Fruit fly (Drosophila melanogaster) whole organism, embryonic: ENCODE measurements around the gene CG7556.

ENCODE experiments used
- Atf-2 ChIP-seq: fragments of 200-800 bp; sonication (Bioruptor generic); optimal IDR thresholded peaks from 2 replicates; lab custom pipeline; 2016; ENCODE audit warnings: missing biosample characterization, missing genetic modification characterization
- CG11085 ChIP-seq: fragments of 200-800 bp; sonication (Bioruptor generic); IDR thresholded peaks from 2 replicates; pipeline ENCODE4 v1.3.6; 2022; ENCODE audit warnings: missing biosample characterization, missing genetic modification characterization
- CG11247 ChIP-seq: fragments of 200-800 bp; sonication (Bioruptor generic); IDR thresholded peaks from 2 replicates; pipeline ENCODE4 v1.3.6; 2022; ENCODE audit warnings: missing biosample characterization, missing genetic modification characterization
- CG12155 ChIP-seq: fragments of 200-800 bp; sonication (Bioruptor generic); optimal IDR thresholded peaks from 3 replicates; lab custom pipeline; 2016; ENCODE audit warnings: missing biosample characterization, missing genetic modification characterization
- CG14860 ChIP-seq: fragments of 200-800 bp; sonication (Bioruptor generic); IDR thresholded peaks from 3 replicates; pipeline ENCODE4 v1.3.6; 2022; ENCODE audit warnings: missing biosample characterization, missing genetic modification characterization; ENCODE audit not compliant: partially characterized antibody
- CG15269 ChIP-seq: fragments of 200-800 bp; sonication (Bioruptor generic); optimal IDR thresholded peaks from 2 replicates; lab custom pipeline; 2018; ENCODE audit warnings: missing biosample characterization, mild to moderate bottlenecking, missing genetic modification characterization, moderate library complexity
- CG17359 ChIP-seq: fragments of 200-800 bp; sonication (Bioruptor generic); optimal IDR thresholded peaks from 3 replicates; lab custom pipeline; 2018; ENCODE audit warnings: missing biosample characterization, mild to moderate bottlenecking, missing genetic modification characterization, moderate library complexity
- CG17385 ChIP-seq: fragments of 200-800 bp; sonication (Bioruptor generic); optimal IDR thresholded peaks from 3 replicates; lab custom pipeline; 2018; ENCODE audit warnings: missing biosample characterization, mild to moderate bottlenecking, missing genetic modification characterization
- CG17612 ChIP-seq: fragments of 200-800 bp; sonication (Bioruptor generic); IDR thresholded peaks from 2 replicates; pipeline ENCODE4 v1.3.6; 2022; ENCODE audit warnings: missing biosample characterization, missing genetic modification characterization
- CG18764 ChIP-seq: fragments of 200-800 bp; sonication (Bioruptor generic); optimal IDR thresholded peaks from 3 replicates; lab custom pipeline; 2016; ENCODE audit warnings: missing biosample characterization, missing genetic modification characterization
- CG2116 ChIP-seq: fragments of 200-800 bp; sonication (Bioruptor generic); optimal IDR thresholded peaks from 3 replicates; lab custom pipeline; 2018; ENCODE audit warnings: missing biosample characterization, mild to moderate bottlenecking, missing genetic modification characterization
- CG2712 ChIP-seq: fragments of 200-800 bp; optimal IDR thresholded peaks from 3 replicates; lab custom pipeline; 2019; ENCODE audit warnings: missing biosample characterization, mild to moderate bottlenecking, missing genetic modification characterization, moderate library complexity
- CG3065 ChIP-seq: fragments of 200-800 bp; sonication (Bioruptor generic); optimal IDR thresholded peaks from 2 replicates; lab custom pipeline; 2016; ENCODE audit warnings: missing biosample characterization, missing genetic modification characterization
- CG33557 ChIP-seq: fragments of 200-800 bp; sonication (Bioruptor generic); optimal IDR thresholded peaks from 2 replicates; lab custom pipeline; 2019; ENCODE audit warnings: missing biosample characterization, mild to moderate bottlenecking, missing genetic modification characterization, moderate library complexity
- CG6689 ChIP-seq: fragments of 200-800 bp; sonication (Bioruptor generic); IDR thresholded peaks from 2 replicates; pipeline ENCODE4 v1.3.6; 2022; ENCODE audit warnings: missing biosample characterization, missing genetic modification characterization
- CG6791 ChIP-seq: fragments of 200-800 bp; sonication (Bioruptor generic); IDR thresholded peaks from 3 replicates; pipeline ENCODE4 v1.3.6; 2022; ENCODE audit warnings: missing biosample characterization, missing genetic modification characterization; ENCODE audit not compliant: partially characterized antibody
- CG7928 ChIP-seq: fragments of 200-800 bp; sonication (Bioruptor generic); optimal IDR thresholded peaks from 2 replicates; lab custom pipeline; 2017; ENCODE audit warnings: missing biosample characterization, mild to moderate bottlenecking, missing genetic modification characterization
- CG8089 ChIP-seq: fragments of 200-800 bp; sonication (Bioruptor generic); optimal IDR thresholded peaks from 3 replicates; lab custom pipeline; 2016; ENCODE audit warnings: missing biosample characterization, missing genetic modification characterization
- CG8924 ChIP-seq: fragments of 200-800 bp; optimal IDR thresholded peaks from 3 replicates; lab custom pipeline; 2019; ENCODE audit warnings: missing biosample characterization, mild to moderate bottlenecking, missing genetic modification characterization, moderate library complexity
- CG9817 ChIP-seq: fragments of 200-800 bp; sonication (Bioruptor generic); optimal IDR thresholded peaks from 2 replicates; lab custom pipeline; 2018; ENCODE audit warnings: missing biosample characterization, mild to moderate bottlenecking, missing genetic modification characterization, moderate library complexity
- CG9932 ChIP-seq: fragments of 200-800 bp; sonication (Bioruptor generic); IDR thresholded peaks from 2 replicates; pipeline ENCODE4 v1.3.6; 2022; ENCODE audit warnings: missing biosample characterization, missing genetic modification characterization
- CkIIα-i1 ChIP-seq: fragments of 200-800 bp; sonication (Bioruptor generic); IDR thresholded peaks from 2 replicates; pipeline ENCODE4 v1.3.6; 2022; ENCODE audit warnings: missing biosample characterization, missing genetic modification characterization
- CoRest ChIP-seq: fragments of 200-800 bp; sonication (Bioruptor generic); optimal IDR thresholded peaks from 3 replicates; lab custom pipeline; 2018; ENCODE audit warnings: missing biosample characterization, mild to moderate bottlenecking, missing genetic modification characterization, moderate library complexity
- Dip3 ChIP-seq: fragments of 200-800 bp; sonication (Bioruptor generic); optimal IDR thresholded peaks from 3 replicates; lab custom pipeline; 2016; ENCODE audit warnings: missing biosample characterization, missing genetic modification characterization
- HHEX ChIP-seq: fragments of 200-800 bp; sonication (Bioruptor generic); optimal IDR thresholded peaks from 3 replicates; lab custom pipeline; 2017; ENCODE audit warnings: missing biosample characterization, mild to moderate bottlenecking, missing genetic modification characterization, missing genetic modification reagents
- HLHmδ ChIP-seq: fragments of 200-800 bp; sonication (Bioruptor generic); optimal IDR thresholded peaks from 2 replicates; lab custom pipeline; 2018; ENCODE audit warnings: missing biosample characterization, mild to moderate bottlenecking, missing genetic modification characterization, moderate library complexity
- Meics ChIP-seq: fragments of 200-800 bp; sonication (Bioruptor generic); optimal IDR thresholded peaks from 2 replicates; lab custom pipeline; 2017; ENCODE audit warnings: missing biosample characterization, mild to moderate bottlenecking, missing genetic modification characterization
- Mes4 ChIP-seq: fragments of 200-800 bp; sonication (Bioruptor generic); optimal IDR thresholded peaks from 2 replicates; lab custom pipeline; 2016; ENCODE audit warnings: missing biosample characterization, missing genetic modification characterization
- Mrtf ChIP-seq: fragments of 200-800 bp; sonication (Bioruptor generic); IDR thresholded peaks from 3 replicates; pipeline ENCODE4 v1.3.6; 2022; ENCODE audit warnings: missing biosample characterization, missing genetic modification characterization
- Rx ChIP-seq: fragments of 200-800 bp; sonication (Bioruptor generic); IDR thresholded peaks from 2 replicates; pipeline ENCODE4 v1.3.6; 2022; ENCODE audit warnings: missing biosample characterization, missing genetic modification characterization
- Vsx1 ChIP-seq: fragments of 200-800 bp; sonication (Bioruptor generic); optimal IDR thresholded peaks from 2 replicates; lab custom pipeline; 2017; ENCODE audit warnings: missing biosample characterization, mild to moderate bottlenecking, missing genetic modification characterization, missing genetic modification reagents
- az2 ChIP-seq: fragments of 200-800 bp; sonication (Bioruptor generic); optimal IDR thresholded peaks from 3 replicates; lab custom pipeline; 2016; ENCODE audit warnings: missing biosample characterization, missing genetic modification characterization
- bsh ChIP-seq, 2 experiments: fragments of 200-800 bp; sonication (Bioruptor generic); optimal IDR thresholded peaks; 2 replicates each; lab custom pipeline; 2017 to 2018; ENCODE audit warnings: mild to moderate bottlenecking in 2 of 2, missing biosample characterization in 2 of 2, missing genetic modification characterization in 2 of 2, moderate library complexity in 1 of 2
- cad ChIP-seq: fragments of >200 bp; optimal IDR thresholded peaks from 2 replicates; lab custom pipeline; 2017; ENCODE audit warnings: missing biosample characterization, missing genetic modification characterization
- chn ChIP-seq: fragments of 200-800 bp; sonication (Bioruptor generic); optimal IDR thresholded peaks from 2 replicates; lab custom pipeline; 2016; ENCODE audit warnings: missing biosample characterization, missing genetic modification characterization
- crc ChIP-seq: fragments of 200-800 bp; sonication (Bioruptor generic); optimal IDR thresholded peaks from 2 replicates; lab custom pipeline; 2016; ENCODE audit warnings: missing biosample characterization, missing genetic modification characterization
- fd96Cb ChIP-seq: fragments of 200-800 bp; sonication (Bioruptor generic); optimal IDR thresholded peaks from 2 replicates; lab custom pipeline; 2018; ENCODE audit warnings: missing biosample characterization, mild to moderate bottlenecking, missing genetic modification characterization, moderate library complexity
- ftz-f1 ChIP-seq: fragments of 200-800 bp; sonication (Bioruptor generic); optimal IDR thresholded peaks from 2 replicates; lab custom pipeline; 2016; ENCODE audit warnings: missing biosample characterization, missing genetic modification characterization
- gfzf ChIP-seq: fragments of 200-800 bp; sonication (Bioruptor generic); optimal IDR thresholded peaks from 2 replicates; lab custom pipeline; 2016; ENCODE audit warnings: missing biosample characterization, mild to moderate bottlenecking, missing genetic modification characterization, moderate library complexity
- grn ChIP-seq: fragments of 200-800 bp; sonication (Bioruptor generic); optimal IDR thresholded peaks from 3 replicates; lab custom pipeline; 2017; ENCODE audit warnings: missing biosample characterization, missing genetic modification characterization
- gsb-n ChIP-seq: fragments of 200-800 bp; sonication (Bioruptor generic); optimal IDR thresholded peaks from 3 replicates; lab custom pipeline; 2018; ENCODE audit warnings: missing biosample characterization, mild to moderate bottlenecking, missing genetic modification characterization
- ind ChIP-seq: fragments of 200-800 bp; sonication (Bioruptor generic); optimal IDR thresholded peaks from 3 replicates; lab custom pipeline; 2016; ENCODE audit warnings: missing biosample characterization, missing genetic modification characterization
- jing ChIP-seq: fragments of 200-800 bp; sonication (Bioruptor generic); optimal IDR thresholded peaks from 2 replicates; lab custom pipeline; 2018; ENCODE audit warnings: missing biosample characterization, mild to moderate bottlenecking, missing genetic modification characterization
- kni ChIP-seq: fragments of 200-800 bp; sonication (Bioruptor generic); optimal IDR thresholded peaks from 3 replicates; lab custom pipeline; 2017; ENCODE audit warnings: mild to moderate bottlenecking, missing biosample characterization, missing genetic modification reagents, missing genetic modification characterization
- pnt ChIP-seq: fragments of 200-800 bp; sonication (Bioruptor generic); optimal IDR thresholded peaks from 3 replicates; lab custom pipeline; 2016; ENCODE audit warnings: missing biosample characterization, missing genetic modification characterization
- psq ChIP-seq: fragments of 200-800 bp; sonication (Bioruptor generic); optimal IDR thresholded peaks from 2 replicates; lab custom pipeline; 2017; ENCODE audit warnings: missing biosample characterization, missing genetic modification characterization
- slbo ChIP-seq: fragments of 200-800 bp; sonication (Bioruptor generic); IDR thresholded peaks from 2 replicates; pipeline ENCODE4 v1.3.6; 2022; ENCODE audit warnings: missing biosample characterization, missing genetic modification characterization
- twi ChIP-seq: fragments of 200-800 bp; optimal IDR thresholded peaks from 2 replicates; lab custom pipeline; 2019; ENCODE audit warnings: missing biosample characterization, mild to moderate bottlenecking, missing genetic modification characterization, moderate library complexity
- vvl ChIP-seq: fragments of 200-800 bp; sonication (Bioruptor generic); IDR thresholded peaks from 2 replicates; pipeline ENCODE4 v1.3.6; 2022; ENCODE audit warnings: missing biosample characterization, missing genetic modification characterization
- zen ChIP-seq: fragments of 200-800 bp; sonication (Bioruptor generic); optimal IDR thresholded peaks from 3 replicates; lab custom pipeline; 2018; ENCODE audit warnings: missing biosample characterization, mild to moderate bottlenecking, missing genetic modification characterization, moderate library complexity

The CG7556 gene

DNA sequence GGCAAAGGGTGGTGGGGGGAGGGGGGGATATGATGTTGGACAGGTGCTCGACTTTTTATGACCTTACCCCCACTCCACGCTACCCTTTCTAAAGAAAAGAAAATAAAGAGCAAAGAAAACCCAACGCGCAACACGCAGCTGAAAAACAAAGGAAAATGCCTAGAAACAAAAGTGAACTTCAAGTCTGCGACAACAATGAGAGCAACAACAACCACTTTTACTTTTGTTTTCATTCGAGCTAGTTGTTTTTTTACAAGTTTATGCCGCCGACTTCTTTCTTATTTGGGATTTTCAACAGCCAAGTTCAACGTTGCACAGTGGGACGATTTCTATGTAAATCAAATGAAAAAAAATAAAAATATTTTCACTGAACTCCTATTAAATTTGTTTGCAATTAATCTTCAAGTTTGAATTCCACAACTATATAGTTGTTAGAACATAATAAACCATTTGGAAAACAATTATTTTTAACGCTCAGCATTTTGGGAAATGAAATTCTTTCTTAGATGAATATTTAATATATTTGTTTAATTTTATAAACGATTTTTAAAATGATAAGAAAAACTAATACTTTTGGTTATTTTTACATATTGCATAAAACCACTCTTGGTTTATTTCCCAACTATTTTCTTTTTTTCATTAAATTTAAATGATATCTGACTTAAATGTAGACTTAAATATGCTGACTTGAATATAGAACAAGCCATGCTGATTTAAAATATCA lies 45.1 kb upstream of the CG7556 start (continued):
- TF ChIP-seq CG14860 (GFP tag; lab: Robert Waterston, UW) (no peak), CG8924 (tag; lab: Kevin White, UChicago) (peak; percentile 63), az2 (GFP tag; lab: Kevin White, UChicago) (peak; percentile 22), CG3065 (GFP tag; lab: Kevin White, UChicago) (no peak), Mes4 (GFP tag; lab: Kevin White, UChicago) (no peak), fd96Cb (tag; lab: Kevin White, UChicago) (peak; percentile 53), CG9817 (tag; lab: Kevin White, UChicago) (no peak), CG9932 (GFP tag; lab: Robert Waterston, UW) (no peak), Vsx1 (GFP tag; lab: Kevin White, UChicago) (no peak), CG18764 (no peak), CG11247 (GFP tag; lab: Robert Waterston, UW) (no peak), CG12155 (GFP tag; lab: Kevin White, UChicago) (no peak), vvl (GFP tag; lab: Robert Waterston, UW) (no peak), psq (GFP tag; lab: Kevin White, UChicago) (no peak), zen (tag; lab: Kevin White, UChicago) (no peak), CG2116 (GFP tag; lab: Kevin White, UChicago) (peak; percentile 7), ind (peak; percentile 18), Meics (GFP tag; lab: Kevin White, UChicago) (peak; percentile 21), CG17385 (peak; percentile 38), CG8089 (GFP tag; lab: Kevin White, UChicago) (no peak), ftz-f1 (GFP tag; lab: Kevin White, UChicago) (no peak), pnt (GFP tag; lab: Kevin White, UChicago) (no peak), CG17359 (tag; lab: Kevin White, UChicago) (peak; percentile 42), CG6689 (GFP tag; lab: Robert Waterston, UW) (peak; percentile 42; the same call in 1 of the 2 replicates), crc (GFP tag; lab: Kevin White, UChicago) (no peak), gsb-n (tag; lab: Kevin White, UChicago) (peak; percentile 3), Atf-2 (GFP tag; lab: Kevin White, UChicago) (no peak), CoRest (peak; percentile 63), gfzf (GFP tag; lab: Kevin White, UChicago) (no peak), CG17612 (GFP tag; lab: Robert Waterston, UW) (no peak), Mrtf (GFP tag; lab: Robert Waterston, UW) (no peak), CG2712 (peak; percentile 67), Dip3 (GFP tag; lab: Kevin White, UChicago) (no peak), CG15269 (tag; lab: Kevin White, UChicago) (peak; percentile 40), Rx (GFP tag; lab: Robert Waterston, UW) (no peak), chn (no peak), slbo (0 out of 2 replicates have a peak, but pooled peaks have one; percentile 13), grn (GFP tag; lab: Kevin White, UChicago) (no peak), bsh (GFP tag; optimal IDR thresholded peaks at IDR 0.05; lab: Kevin White, UChicago) (peak; percentile 10 to 50)

DNA sequence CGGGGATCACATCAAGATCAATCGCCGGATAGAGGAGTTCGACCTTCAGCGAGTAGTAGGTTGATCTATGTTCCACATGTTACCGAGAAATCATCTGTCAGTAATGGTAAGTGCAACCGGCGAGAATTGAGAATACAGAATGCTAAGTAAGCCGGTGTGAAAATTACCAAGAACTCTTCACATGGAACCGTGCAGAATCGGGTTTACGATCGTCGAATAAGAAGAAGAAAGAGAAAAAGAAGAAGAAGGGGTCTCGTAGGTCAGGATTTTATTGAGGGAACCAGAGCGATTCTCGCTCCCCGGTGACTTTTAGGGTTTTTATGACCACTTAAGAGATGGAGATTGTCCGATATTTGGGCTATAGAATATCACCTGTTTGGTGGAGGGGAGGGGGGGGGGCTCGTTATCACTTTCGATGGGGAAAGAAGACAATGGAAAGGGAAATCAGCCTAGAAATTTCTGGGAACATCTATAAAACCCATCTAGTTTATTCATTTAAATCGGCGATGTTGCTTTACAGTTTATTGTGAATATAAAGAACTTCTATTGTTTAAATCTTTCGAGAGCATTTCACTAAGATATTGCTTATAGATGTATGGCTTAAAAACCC lies 41.4 kb upstream of the CG7556 start:
- peak; percentile 11; the same call in 1 of the 3 replicates for TF ChIP-seq CG6791 (GFP tag; lab: Robert Waterston, UW)
- peak; percentile 35 for TF ChIP-seq kni (GFP tag; lab: Kevin White, UChicago)
- no peak for TF ChIP-seq CG11085 (GFP tag; lab: Robert Waterston, UW)
- peak; percentile 26 for TF ChIP-seq grn (GFP tag; lab: Kevin White, UChicago)
- peak; percentile 22 for TF ChIP-seq CG33557 (GFP tag; lab: Kevin White, UChicago)
- TF ChIP-seq CkIIα-i1 (GFP tag; lab: Robert Waterston, UW): no peak
- TF ChIP-seq CG7928 (GFP tag; lab: Kevin White, UChicago): no peak
- TF ChIP-seq jing (GFP tag; lab: Kevin White, UChicago): no peak
- TF ChIP-seq HLHmδ: no peak
- no peak for TF ChIP-seq HHEX (GFP tag; lab: Kevin White, UChicago)
- peak; percentile 34 for TF ChIP-seq twi (tag; lab: Kevin White, UChicago)
- TF ChIP-seq CG9932 (GFP tag; lab: Robert Waterston, UW): no peak
- TF ChIP-seq cad (GFP tag; lab: Kevin White, UChicago): peak; percentile 88
